Worm (Caenorhabditis elegans): ENCODE results near the gene comt-5.

DNA sequence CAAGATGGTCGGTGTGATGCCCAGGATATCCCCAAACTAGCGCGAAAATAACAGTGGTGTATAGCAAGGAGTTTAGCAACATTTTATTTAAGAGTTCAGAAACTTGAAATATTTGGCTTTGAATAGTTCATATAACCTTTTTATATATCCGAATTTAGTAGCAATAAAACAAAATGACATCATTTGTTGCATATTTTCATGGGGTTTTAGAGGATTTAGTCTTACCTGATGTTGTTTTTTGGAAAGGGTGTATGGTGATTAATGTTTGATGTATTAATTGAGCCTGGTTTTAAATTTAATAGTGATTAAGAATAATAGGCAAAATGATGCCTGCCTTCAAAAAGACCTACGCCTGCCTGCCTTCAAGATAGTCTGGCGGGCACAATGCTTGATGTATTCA, 37.0 kb downstream of the comt-5 start, which contains the start of gene F59A7.2:
- TF ChIP-seq fos-1 (tag; optimal IDR thresholded peaks at IDR 0.05) (no peak), aly-2 (tag; optimal IDR thresholded peaks at IDR 0.05) (no peak)
